Worm (Caenorhabditis elegans) whole organism, late embryonic: ENCODE results near the gene Y65A5A.1.

Source experiments
- K09A11.1 ChIP-seq: sonication (generic microtip); optimal IDR thresholded peaks from 2 replicates; lab custom pipeline; 2017; ENCODE audit warnings: antibody characterized with exemption, mild to moderate bottlenecking, missing genetic modification characterization, missing compliant biosample characterization; ENCODE audit not compliant: insufficient read depth
- T23F11.4 ChIP-seq: fragments of 200-800 bp; sonication (Bioruptor generic); optimal IDR thresholded peaks from 2 replicates; lab custom pipeline; 2018; ENCODE audit warnings: mild to moderate bottlenecking, missing genetic modification characterization, missing compliant biosample characterization
- Y22D7AL.16 ChIP-seq: sonication (generic microtip); optimal IDR thresholded peaks from 2 replicates; lab custom pipeline; 2016; ENCODE audit warnings: missing genetic modification characterization, missing compliant biosample characterization
- ahr-1 ChIP-seq: sonication (generic microtip); optimal IDR thresholded peaks from 2 replicates; lab custom pipeline; 2016; ENCODE audit warnings: missing genetic modification characterization, missing compliant biosample characterization
- ama-1 ChIP-seq: fragments of 150-350 bp; optimal IDR thresholded peaks from 2 replicates; lab custom pipeline; 2014
- ceh-14 ChIP-seq: sonication (generic microtip); optimal IDR thresholded peaks from 2 replicates; lab custom pipeline; 2016; ENCODE audit warnings: missing genotype, missing genetic modification characterization, missing compliant biosample characterization
- ceh-19 ChIP-seq: fragments of 200-800 bp; sonication (Bioruptor generic); optimal IDR thresholded peaks from 2 replicates; lab custom pipeline; 2018; ENCODE audit warnings: mild to moderate bottlenecking, missing genetic modification characterization, missing compliant biosample characterization
- ceh-2 ChIP-seq: sonication (generic microtip); optimal IDR thresholded peaks from 2 replicates; lab custom pipeline; 2016; ENCODE audit warnings: missing genotype, missing genetic modification characterization, missing compliant biosample characterization
- ceh-22 ChIP-seq: sonication (generic microtip); optimal IDR thresholded peaks from 2 replicates; lab custom pipeline; 2017; ENCODE audit warnings: missing biosample characterization, missing genetic modification characterization
- ceh-30 ChIP-seq: fragments of 150-350 bp; optimal IDR thresholded peaks from 2 replicates; lab custom pipeline; 2014; ENCODE audit warnings: missing biosample characterization, missing genetic modification characterization
- ceh-34 ChIP-seq: sonication (generic microtip); optimal IDR thresholded peaks from 2 replicates; lab custom pipeline; 2016; ENCODE audit warnings: mild to moderate bottlenecking, missing genetic modification characterization, missing compliant biosample characterization
- ceh-45 ChIP-seq: fragments of 200-800 bp; sonication (Bioruptor generic); IDR thresholded peaks from 2 replicates; pipeline ENCODE4 v1.3.6; 2022; ENCODE audit warnings: missing genetic modification reagents, missing genetic modification characterization, missing compliant biosample characterization
- ceh-48 ChIP-seq: sonication (generic microtip); optimal IDR thresholded peaks from 2 replicates; lab custom pipeline; 2016; ENCODE audit warnings: missing genetic modification characterization, inconsistent platforms, missing compliant biosample characterization
- ceh-6 ChIP-seq: fragments of 200-800 bp; sonication (Bioruptor generic); optimal IDR thresholded peaks from 2 replicates; lab custom pipeline; 2018; ENCODE audit warnings: mild to moderate bottlenecking, missing genetic modification characterization, missing compliant biosample characterization
- ceh-9 ChIP-seq: sonication (generic microtip); optimal IDR thresholded peaks from 2 replicates; lab custom pipeline; 2016; ENCODE audit warnings: mild to moderate bottlenecking, missing genetic modification characterization, inconsistent platforms, missing compliant biosample characterization
- che-1 ChIP-seq: sonication (generic microtip); optimal IDR thresholded peaks from 2 replicates; lab custom pipeline; 2016; ENCODE audit warnings: mild to moderate bottlenecking, missing genetic modification characterization, missing compliant biosample characterization
- elt-2 ChIP-seq: sonication (generic microtip); optimal IDR thresholded peaks from 2 replicates; lab custom pipeline; 2016; ENCODE audit warnings: missing genetic modification reagents, missing genetic modification characterization, missing compliant biosample characterization
- ets-4 ChIP-seq: sonication (generic microtip); optimal IDR thresholded peaks from 2 replicates; lab custom pipeline; 2016; ENCODE audit warnings: missing genetic modification characterization, missing compliant biosample characterization
- eyg-1 ChIP-seq: sonication (generic microtip); optimal IDR thresholded peaks from 2 replicates; lab custom pipeline; 2016; ENCODE audit warnings: missing genotype, missing genetic modification characterization, missing compliant biosample characterization
- fax-1 ChIP-seq: sonication (generic microtip); optimal IDR thresholded peaks from 2 replicates; lab custom pipeline; 2016; ENCODE audit warnings: missing genotype, missing genetic modification characterization, missing compliant biosample characterization
- fkh-10 ChIP-seq: fragments of 150-350 bp; optimal IDR thresholded peaks from 2 replicates; lab custom pipeline; 2014; ENCODE audit warnings: missing biosample characterization, missing genetic modification reagents, missing genetic modification characterization
- fkh-6 ChIP-seq: sonication (generic microtip); optimal IDR thresholded peaks from 2 replicates; lab custom pipeline; 2016; ENCODE audit warnings: missing genetic modification characterization, missing compliant biosample characterization
- hlh-30 ChIP-seq: sonication (generic microtip); optimal IDR thresholded peaks from 2 replicates; lab custom pipeline; 2017; ENCODE audit warnings: antibody characterized with exemption, missing genetic modification characterization, missing compliant biosample characterization; ENCODE audit not compliant: insufficient read depth
- hlh-8 ChIP-seq: sonication (generic microtip); optimal IDR thresholded peaks from 2 replicates; lab custom pipeline; 2016; ENCODE audit warnings: missing genotype, missing genetic modification characterization, missing compliant biosample characterization
- lim-6 ChIP-seq: sonication (generic microtip); optimal IDR thresholded peaks from 2 replicates; lab custom pipeline; 2016; ENCODE audit warnings: missing genetic modification characterization, missing compliant biosample characterization
- lin-11 ChIP-seq: fragments of 200-800 bp; sonication (Bioruptor generic); optimal IDR thresholded peaks from 2 replicates; lab custom pipeline; 2018; ENCODE audit warnings: mild to moderate bottlenecking, missing genetic modification characterization, missing compliant biosample characterization
- madf-2 ChIP-seq: sonication (generic microtip); optimal IDR thresholded peaks from 2 replicates; lab custom pipeline; 2017; ENCODE audit warnings: missing genetic modification characterization, missing compliant biosample characterization
- nhr-11 ChIP-seq: fragments of 150-350 bp; optimal IDR thresholded peaks from 2 replicates; lab custom pipeline; 2014; ENCODE audit warnings: missing biosample characterization, missing genetic modification characterization
- nhr-232 ChIP-seq: sonication (generic microtip); optimal IDR thresholded peaks from 2 replicates; lab custom pipeline; 2016; ENCODE audit warnings: missing genetic modification characterization, missing compliant biosample characterization
- pag-3 ChIP-seq: sonication (generic microtip); optimal IDR thresholded peaks from 2 replicates; lab custom pipeline; 2016; ENCODE audit warnings: missing compliant biosample characterization, missing genetic modification characterization, borderline replicate concordance
- pat-9 ChIP-seq: fragments of 200-800 bp; sonication (Bioruptor generic); optimal IDR thresholded peaks from 2 replicates; lab custom pipeline; 2018; ENCODE audit warnings: mild to moderate bottlenecking, missing genetic modification characterization, moderate library complexity, missing compliant biosample characterization
- pax-1 ChIP-seq: fragments of 150-350 bp; optimal IDR thresholded peaks from 2 replicates; lab custom pipeline; 2014; ENCODE audit warnings: missing biosample characterization, missing genetic modification characterization
- pha-2 ChIP-seq: sonication (generic microtip); optimal IDR thresholded peaks from 2 replicates; lab custom pipeline; 2017; ENCODE audit warnings: mild to moderate bottlenecking, missing genetic modification characterization, missing compliant biosample characterization
- pha-4 ChIP-seq: fragments of 150-350 bp; optimal IDR thresholded peaks from 2 replicates; lab custom pipeline; 2018; ENCODE audit warnings: missing biosample characterization, missing genetic modification reagents, missing genetic modification characterization
- pqm-1 ChIP-seq: sonication (generic microtip); optimal IDR thresholded peaks from 2 replicates; lab custom pipeline; 2016; ENCODE audit warnings: missing genetic modification characterization, missing compliant biosample characterization
- ref-2 ChIP-seq: sonication (generic microtip); optimal IDR thresholded peaks from 2 replicates; lab custom pipeline; 2016; ENCODE audit warnings: missing genetic modification characterization, missing compliant biosample characterization
- sdc-2 ChIP-seq: sonication (generic microtip); optimal IDR thresholded peaks from 2 replicates; lab custom pipeline; 2016; ENCODE audit warnings: missing genotype, missing genetic modification characterization, missing compliant biosample characterization
- sox-2 ChIP-seq: fragments of 200-800 bp; sonication (Bioruptor generic); IDR thresholded peaks from 2 replicates; pipeline ENCODE4 v1.3.6; 2022; ENCODE audit warnings: missing genetic modification reagents, missing genetic modification characterization, missing compliant biosample characterization
- sox-4 ChIP-seq: sonication (generic microtip); optimal IDR thresholded peaks from 2 replicates; lab custom pipeline; 2017; ENCODE audit warnings: mild to moderate bottlenecking, missing genetic modification characterization, inconsistent platforms, missing compliant biosample characterization
- syd-9 ChIP-seq: sonication (generic microtip); optimal IDR thresholded peaks from 2 replicates; lab custom pipeline; 2016; ENCODE audit warnings: mild to moderate bottlenecking, missing genetic modification characterization, moderate library complexity, missing compliant biosample characterization
- tbx-7 ChIP-seq: sonication (generic microtip); optimal IDR thresholded peaks from 2 replicates; lab custom pipeline; 2016; ENCODE audit warnings: missing genotype, missing genetic modification characterization, missing compliant biosample characterization
- ttx-3 ChIP-seq: sonication (generic microtip); optimal IDR thresholded peaks from 2 replicates; lab custom pipeline; 2016; ENCODE audit warnings: missing genetic modification reagents, missing genetic modification characterization, missing compliant biosample characterization
- unc-42 ChIP-seq: sonication (generic microtip); optimal IDR thresholded peaks from 2 replicates; lab custom pipeline; 2016; ENCODE audit warnings: missing genotype, missing genetic modification characterization, missing compliant biosample characterization
- unc-55 ChIP-seq: sonication (generic microtip); optimal IDR thresholded peaks from 2 replicates; lab custom pipeline; 2017; ENCODE audit warnings: missing biosample characterization, missing genetic modification reagents, missing genetic modification characterization
- unc-86 ChIP-seq: sonication (generic microtip); optimal IDR thresholded peaks from 2 replicates; lab custom pipeline; 2016; ENCODE audit warnings: missing genetic modification characterization, missing compliant biosample characterization
- ztf-16 ChIP-seq: sonication (generic microtip); optimal IDR thresholded peaks from 2 replicates; lab custom pipeline; 2017; ENCODE audit warnings: missing genetic modification characterization, missing compliant biosample characterization

Y65A5A.1 gene

DNA sequence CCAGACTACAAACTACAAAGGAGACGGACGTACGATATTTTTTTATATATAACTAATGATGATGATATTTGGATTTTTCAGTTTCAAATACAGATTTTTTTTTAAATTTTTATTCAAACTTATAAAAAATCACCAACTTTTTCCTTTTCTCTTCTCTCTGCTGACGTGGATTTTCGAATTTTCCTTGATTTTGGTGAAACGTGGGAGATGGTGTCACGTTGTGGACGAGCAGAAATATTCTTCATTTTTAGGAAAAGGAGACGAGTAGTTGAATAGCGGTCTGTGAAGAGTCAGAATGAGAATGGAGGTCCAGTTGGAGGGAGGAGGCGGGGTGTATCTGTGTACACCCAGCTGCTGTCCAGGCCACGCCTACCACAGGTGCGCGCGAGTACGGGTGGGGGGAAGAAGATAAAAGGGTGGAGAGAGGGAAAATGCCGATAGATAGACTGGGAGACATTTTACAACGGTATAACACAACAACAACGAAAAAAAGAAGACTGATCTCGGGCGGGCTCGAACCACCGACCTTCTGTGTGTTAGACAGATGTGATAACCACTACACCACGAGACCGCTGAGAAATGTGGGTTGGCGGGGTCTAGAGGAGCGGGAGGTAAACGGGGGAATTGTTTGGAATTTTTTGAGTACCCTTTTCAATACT, 17.6 kb downstream of the Y65A5A.1 start, which contains the start of gene Y7A9D.1 (continued):
- TF ChIP-seq unc-55 (GFP tag; lab: Kevin White, UChicago) = no peak
- no peak for TF ChIP-seq nhr-11 (tag; lab: Kevin White, UChicago)
- TF ChIP-seq ztf-16 (tag; lab: Kevin White, UChicago) = peak; percentile 49
- TF ChIP-seq ets-4 (tag; lab: Kevin White, UChicago) = no peak
- TF ChIP-seq lim-6 (tag; lab: Kevin White, UChicago) = no peak
- no peak for TF ChIP-seq lin-11
- TF ChIP-seq ama-1 (lab: Kevin White, UChicago) = peak; percentile 92
- no peak for TF ChIP-seq fkh-10
- TF ChIP-seq pha-4 (tag; lab: Kevin White, UChicago) = no peak
- peak; percentile 46 for TF ChIP-seq nhr-232 (tag; lab: Kevin White, UChicago)
- TF ChIP-seq ceh-9 (tag; lab: Kevin White, UChicago) = no peak
- TF ChIP-seq Y22D7AL.16 = peak; percentile 75
- TF ChIP-seq K09A11.1 (tag; lab: Kevin White, UChicago) = peak; percentile 40
- peak; percentile 43 for TF ChIP-seq sox-2 (GFP tag; lab: Robert Waterston, UW)
- peak; percentile 20 for TF ChIP-seq ceh-14
- TF ChIP-seq sdc-2 (tag; lab: Kevin White, UChicago) = peak; percentile 43
- TF ChIP-seq ceh-34 = peak; percentile 70
- TF ChIP-seq eyg-1 (tag; lab: Kevin White, UChicago) = no peak
- TF ChIP-seq ceh-45 (GFP tag; lab: Robert Waterston, UW) = no peak
- TF ChIP-seq pax-1 (tag; lab: Kevin White, UChicago) = no peak
- peak; percentile 22 for TF ChIP-seq unc-86
- TF ChIP-seq ceh-2 (tag; lab: Kevin White, UChicago) = peak; percentile 46
- no peak for TF ChIP-seq pqm-1 (tag; lab: Kevin White, UChicago)
- no peak for TF ChIP-seq fax-1 (tag; lab: Kevin White, UChicago)
- peak; percentile 18 for TF ChIP-seq ttx-3 (tag; lab: Kevin White, UChicago)
- TF ChIP-seq T23F11.4 (GFP tag; lab: Kevin White, UChicago) = peak; percentile 53
- peak; percentile 43 for TF ChIP-seq hlh-30 (tag; lab: Kevin White, UChicago)
- TF ChIP-seq ahr-1 = no peak
- TF ChIP-seq pat-9 = peak; percentile 78
- peak; percentile 15 for TF ChIP-seq ceh-22 (tag; lab: Kevin White, UChicago)
- TF ChIP-seq ceh-30 (tag; lab: Kevin White, UChicago) = no peak
- TF ChIP-seq ref-2 (tag; lab: Kevin White, UChicago) = peak; percentile 83
- TF ChIP-seq ceh-19 (GFP tag; lab: Kevin White, UChicago) = peak; percentile 56
- TF ChIP-seq che-1 (tag; lab: Kevin White, UChicago) = peak; percentile 40
- no peak for TF ChIP-seq pag-3 (tag; lab: Kevin White, UChicago)
- TF ChIP-seq ceh-6 = peak; percentile 77
- peak; percentile 81 for TF ChIP-seq elt-2 (tag; lab: Kevin White, UChicago)
- TF ChIP-seq ceh-48 = peak; percentile 23
- no peak for TF ChIP-seq unc-42 (tag; lab: Kevin White, UChicago)
- peak; percentile 52 for TF ChIP-seq sox-4
- no peak for TF ChIP-seq tbx-7 (tag; lab: Kevin White, UChicago)
- TF ChIP-seq madf-2 (tag; lab: Kevin White, UChicago) = peak; percentile 23
- peak; percentile 47 for TF ChIP-seq syd-9 (tag; lab: Kevin White, UChicago)

DNA sequence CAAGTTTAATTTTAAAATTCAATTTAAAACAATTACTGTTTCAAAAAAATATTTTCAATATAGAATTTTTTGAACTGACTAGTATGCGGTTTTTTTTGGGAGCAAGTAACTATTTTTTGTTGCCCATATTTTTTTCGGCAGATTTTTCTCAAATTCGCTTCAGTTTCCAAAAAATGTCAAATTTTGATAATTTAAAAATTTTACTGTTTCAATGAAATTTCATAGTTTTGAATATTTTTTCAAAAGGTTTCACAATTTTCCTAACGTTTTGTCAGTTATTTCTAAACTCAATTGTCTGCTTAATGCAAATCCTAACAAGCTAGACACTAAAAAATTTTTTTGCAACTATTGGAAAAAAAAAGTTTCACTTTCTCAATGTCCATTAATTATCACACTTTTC, 18.7 kb downstream of the Y65A5A.1 start:
- TF ChIP-seq hlh-8 (tag; lab: Kevin White, UChicago) = no peak
- TF ChIP-seq pax-1 (tag; lab: Kevin White, UChicago) = no peak
- TF ChIP-seq pag-3 (tag; lab: Kevin White, UChicago) = no peak
- TF ChIP-seq fkh-6 (tag; lab: Kevin White, UChicago) = no peak
- TF ChIP-seq hlh-30 (tag; lab: Kevin White, UChicago) = no peak
- TF ChIP-seq sox-2 (GFP tag; lab: Robert Waterston, UW) = no peak
- TF ChIP-seq pha-2 = no peak
